Fruit fly (Drosophila melanogaster): ENCODE data around the gene CG7565.

dm6 chr3L:8121590-8121989, 30.0 kb upstream of the CG7565 start, which contains the start of gene ldbr:
- no peak for TF ChIP-seq CG8478 (optimal IDR thresholded peaks at IDR 0.05)
- no peak for TF ChIP-seq CTCF (optimal IDR thresholded peaks at IDR 0.05)
